Fruit fly (Drosophila melanogaster) whole organism, embryonic: Measurements from ENCODE around the gene Cdk5alpha.

Experiments
- C15 ChIP-seq: fragments of 200-800 bp; sonication (Bioruptor generic); IDR thresholded peaks from 3 replicates; pipeline ENCODE4 v1.3.6; 2022; ENCODE audit warnings: missing biosample characterization, missing genetic modification characterization
- CG12104 ChIP-seq: fragments of 200-800 bp; sonication (Bioruptor generic); optimal IDR thresholded peaks from 3 replicates; lab custom pipeline; 2016; ENCODE audit warnings: missing biosample characterization, missing genetic modification characterization
- CG13287 ChIP-seq: fragments of 200-800 bp; sonication (Bioruptor generic); IDR thresholded peaks from 2 replicates; pipeline ENCODE4 v1.3.6; 2022; ENCODE audit warnings: missing biosample characterization, missing genetic modification characterization; ENCODE audit not compliant: partially characterized antibody
- CG14965 ChIP-seq: fragments of 200-800 bp; sonication (Bioruptor generic); optimal IDR thresholded peaks from 2 replicates; lab custom pipeline; 2016; ENCODE audit warnings: missing biosample characterization, missing genetic modification characterization, borderline replicate concordance
- CG15514 ChIP-seq: fragments of 200-800 bp; sonication (Bioruptor generic); optimal IDR thresholded peaks from 3 replicates; lab custom pipeline; 2017; ENCODE audit warnings: missing biosample characterization, missing genetic modification characterization, mild to moderate bottlenecking, moderate library complexity, missing genetic modification reagents
- CG17829 ChIP-seq: fragments of 200-800 bp; optimal IDR thresholded peaks from 2 replicates; lab custom pipeline; 2019; ENCODE audit warnings: missing biosample characterization, mild to moderate bottlenecking, missing genetic modification characterization, moderate library complexity
- CG2199 ChIP-seq: fragments of 200-800 bp; sonication (Bioruptor generic); IDR thresholded peaks from 3 replicates; pipeline ENCODE4 v1.3.6; 2022; ENCODE audit warnings: missing biosample characterization, missing genetic modification characterization
- CG2202 ChIP-seq: fragments of 200-800 bp; sonication (Bioruptor generic); optimal IDR thresholded peaks from 2 replicates; lab custom pipeline; 2018; ENCODE audit warnings: missing biosample characterization, mild to moderate bottlenecking, missing genetic modification characterization
- CG33213 ChIP-seq: fragments of 200-800 bp; sonication (Bioruptor generic); optimal IDR thresholded peaks from 3 replicates; lab custom pipeline; 2016; ENCODE audit warnings: missing biosample characterization, missing genetic modification characterization
- CG34224 ChIP-seq: fragments of 200-800 bp; sonication (Bioruptor generic); IDR thresholded peaks from 3 replicates; pipeline ENCODE4 v1.3.6; 2022; ENCODE audit warnings: missing biosample characterization, missing genetic modification characterization; ENCODE audit not compliant: partially characterized antibody
- CG3847 ChIP-seq: fragments of 200-800 bp; sonication (Bioruptor generic); IDR thresholded peaks from 2 replicates; pipeline ENCODE4 v1.3.6; 2022; ENCODE audit warnings: missing biosample characterization, missing genetic modification characterization
- CG5180 ChIP-seq: fragments of 200-800 bp; sonication (Bioruptor generic); optimal IDR thresholded peaks from 3 replicates; lab custom pipeline; 2017; ENCODE audit warnings: missing biosample characterization, missing genetic modification characterization, mild to moderate bottlenecking, moderate library complexity, missing genetic modification reagents
- CG7271 ChIP-seq: fragments of 200-800 bp; sonication (Bioruptor generic); optimal IDR thresholded peaks from 2 replicates; lab custom pipeline; 2018; ENCODE audit warnings: missing biosample characterization, mild to moderate bottlenecking, missing genetic modification characterization, moderate library complexity
- CG7987 ChIP-seq: fragments of 200-800 bp; sonication (Bioruptor generic); optimal IDR thresholded peaks from 2 replicates; lab custom pipeline; 2018; ENCODE audit warnings: missing biosample characterization, mild to moderate bottlenecking, missing genetic modification characterization, moderate library complexity
- CG9215 ChIP-seq: fragments of 200-800 bp; sonication (Bioruptor generic); IDR thresholded peaks from 2 replicates; pipeline ENCODE4 v1.3.6; 2022; ENCODE audit warnings: missing biosample characterization, missing genetic modification characterization
- CTCF ChIP-seq: fragments of 200-800 bp; sonication (Bioruptor generic); optimal IDR thresholded peaks from 2 replicates; lab custom pipeline; 2017; ENCODE audit warnings: missing biosample characterization, mild to moderate bottlenecking, missing genetic modification characterization, moderate library complexity
- D19B ChIP-seq: fragments of 200-800 bp; sonication (Bioruptor generic); optimal IDR thresholded peaks from 2 replicates; lab custom pipeline; 2017; ENCODE audit warnings: missing biosample characterization, mild to moderate bottlenecking, missing genetic modification characterization
- Dbx ChIP-seq: fragments of 200-800 bp; sonication (Bioruptor generic); IDR thresholded peaks from 3 replicates; pipeline ENCODE4 v1.3.6; 2022; ENCODE audit warnings: missing biosample characterization, missing genetic modification characterization
- Dfd ChIP-seq, 2 experiments: fragments of >200 bp; optimal IDR thresholded peaks; 2 replicates each; lab custom pipeline; 2017; ENCODE audit warnings: missing biosample characterization in 2 of 2, missing genetic modification characterization in 2 of 2
- Dip3 ChIP-seq: fragments of 200-800 bp; sonication (Bioruptor generic); optimal IDR thresholded peaks from 3 replicates; lab custom pipeline; 2016; ENCODE audit warnings: missing biosample characterization, missing genetic modification characterization
- Eip74EF ChIP-seq, 2 experiments: fragments of 200-800 bp in 1 of 2; fragments of >200 bp in 1 of 2; sonication (Bioruptor generic) in 1 of 2; optimal IDR thresholded peaks; 2 replicates each; lab custom pipeline; 2017 to 2019; ENCODE audit warnings: missing biosample characterization in 2 of 2, missing genetic modification characterization in 2 of 2, mild to moderate bottlenecking in 1 of 2, moderate library complexity in 1 of 2
- Ets65A ChIP-seq: fragments of 200-800 bp; sonication (Bioruptor generic); peaks from one replicate; lab custom pipeline; 2016; ENCODE audit warnings: missing biosample characterization, missing genetic modification characterization
- Ets97D ChIP-seq: fragments of 200-800 bp; sonication (Bioruptor generic); optimal IDR thresholded peaks from 3 replicates; lab custom pipeline; 2016; ENCODE audit warnings: missing biosample characterization, missing genetic modification characterization
- HLH3B ChIP-seq: fragments of 200-800 bp; sonication (Bioruptor generic); IDR thresholded peaks from 2 replicates; pipeline ENCODE4 v1.3.6; 2022; ENCODE audit warnings: missing biosample characterization, missing genetic modification characterization
- HmgZ ChIP-seq: fragments of 200-800 bp; sonication (Bioruptor generic); optimal IDR thresholded peaks from 2 replicates; lab custom pipeline; 2018; ENCODE audit warnings: missing biosample characterization, mild to moderate bottlenecking, missing genetic modification characterization
- Jarid2 ChIP-seq: fragments of 200-800 bp; sonication (Bioruptor generic); optimal IDR thresholded peaks from 3 replicates; lab custom pipeline; 2017; ENCODE audit warnings: mild to moderate bottlenecking, missing biosample characterization, missing genetic modification reagents, missing genetic modification characterization
- NC2α ChIP-seq: fragments of 200-800 bp; sonication (Bioruptor generic); optimal IDR thresholded peaks from 2 replicates; lab custom pipeline; 2016; ENCODE audit warnings: missing biosample characterization, missing genetic modification characterization
- Nf-YA ChIP-seq: fragments of 200-800 bp; sonication (Bioruptor generic); IDR thresholded peaks from 2 replicates; pipeline ENCODE4 v1.3.6; 2022; ENCODE audit warnings: missing biosample characterization, missing genetic modification characterization
- Nf-YB ChIP-seq: fragments of 200-800 bp; sonication (Bioruptor generic); optimal IDR thresholded peaks from 3 replicates; lab custom pipeline; 2019; ENCODE audit warnings: missing biosample characterization, mild to moderate bottlenecking, missing genetic modification characterization, moderate library complexity
- Nf-YC ChIP-seq: fragments of 200-800 bp; optimal IDR thresholded peaks from 3 replicates; lab custom pipeline; 2019; ENCODE audit warnings: missing biosample characterization, mild to moderate bottlenecking, missing genetic modification characterization, moderate library complexity
- Rfx ChIP-seq: fragments of 200-800 bp; sonication (Bioruptor generic); IDR thresholded peaks from 2 replicates; pipeline ENCODE4 v1.3.6; 2022; ENCODE audit warnings: missing biosample characterization, missing genetic modification characterization
- Scr ChIP-seq: fragments of 200-800 bp; sonication (Bioruptor generic); IDR thresholded peaks from 2 replicates; pipeline ENCODE4 v1.3.6; 2022; ENCODE audit warnings: missing biosample characterization, missing genetic modification characterization; ENCODE audit not compliant: partially characterized antibody
- Ssrp ChIP-seq: fragments of 200-800 bp; sonication (Bioruptor generic); optimal IDR thresholded peaks from 2 replicates; lab custom pipeline; 2018; ENCODE audit warnings: missing biosample characterization, mild to moderate bottlenecking, missing genetic modification characterization, moderate library complexity
- bcd ChIP-seq: fragments of 200-800 bp; sonication (Bioruptor generic); optimal IDR thresholded peaks from 2 replicates; lab custom pipeline; 2017; ENCODE audit warnings: missing biosample characterization, mild to moderate bottlenecking, missing genetic modification characterization
- crp ChIP-seq, 2 experiments: fragments of 200-800 bp; sonication (Bioruptor generic); optimal IDR thresholded peaks; 2 replicates in 1 of 2; 3 replicates in 1 of 2; lab custom pipeline; 2017; ENCODE audit warnings: missing biosample characterization in 2 of 2, missing genetic modification characterization in 2 of 2, mild to moderate bottlenecking in 1 of 2, moderate library complexity in 1 of 2
- da ChIP-seq: fragments of 200-800 bp; sonication (Bioruptor generic); optimal IDR thresholded peaks from 2 replicates; lab custom pipeline; 2016; ENCODE audit warnings: missing biosample characterization, missing genetic modification characterization
- fd102C ChIP-seq: fragments of 200-800 bp; sonication (Bioruptor generic); optimal IDR thresholded peaks from 2 replicates; lab custom pipeline; 2018; ENCODE audit warnings: missing biosample characterization, mild to moderate bottlenecking, missing genetic modification characterization, moderate library complexity
- knrl ChIP-seq: fragments of 200-800 bp; sonication (Bioruptor generic); IDR thresholded peaks from 3 replicates; pipeline ENCODE4 v1.3.6; 2022; ENCODE audit warnings: missing biosample characterization, missing genetic modification characterization; ENCODE audit not compliant: partially characterized antibody
- maf-S ChIP-seq: fragments of 200-800 bp; sonication (Bioruptor generic); optimal IDR thresholded peaks from 2 replicates; lab custom pipeline; 2016; ENCODE audit warnings: missing biosample characterization, missing genetic modification characterization
- pnt ChIP-seq: fragments of 200-800 bp; sonication (Bioruptor generic); optimal IDR thresholded peaks from 3 replicates; lab custom pipeline; 2016; ENCODE audit warnings: missing biosample characterization, missing genetic modification characterization
- sd ChIP-seq: fragments of 200-800 bp; sonication (Bioruptor generic); optimal IDR thresholded peaks from 3 replicates; lab custom pipeline; 2018; ENCODE audit warnings: missing biosample characterization, mild to moderate bottlenecking, missing genetic modification characterization, moderate library complexity
- ssp ChIP-seq: fragments of 200-800 bp; sonication (Bioruptor generic); IDR thresholded peaks from 2 replicates; pipeline ENCODE4 v1.3.6; 2022; ENCODE audit warnings: missing biosample characterization, missing genetic modification characterization
- stwl ChIP-seq: fragments of 200-800 bp; sonication (Bioruptor generic); optimal IDR thresholded peaks from 3 replicates; lab custom pipeline; 2018; ENCODE audit warnings: missing biosample characterization, mild to moderate bottlenecking, missing genetic modification characterization, moderate library complexity
- unpg ChIP-seq: fragments of 200-800 bp; sonication (Bioruptor generic); optimal IDR thresholded peaks from 3 replicates; lab custom pipeline; 2018; ENCODE audit warnings: missing biosample characterization, mild to moderate bottlenecking, missing genetic modification characterization, moderate library complexity
- z ChIP-seq: fragments of 200-800 bp; sonication (Bioruptor generic); IDR thresholded peaks from 3 replicates; pipeline ENCODE4 v1.3.6; 2022; ENCODE audit warnings: missing biosample characterization, missing genetic modification characterization

Cdk5alpha gene

dm6 chr2L:10298306-10298705 lies 12.4 kb downstream of the Cdk5alpha start (continued):
- TF ChIP-seq CG17829 (tag; lab: Kevin White, UChicago) (peak; percentile 8), Dip3 (GFP tag; lab: Kevin White, UChicago) (no peak), Scr (GFP tag; lab: Robert Waterston, UW) (peak; percentile 44; the same call in 1 of the 2 replicates), stwl (peak; percentile 92), CG12104 (GFP tag; lab: Kevin White, UChicago) (no peak), HLH3B (GFP tag; lab: Robert Waterston, UW) (0 out of 2 replicates have a peak, but pooled peaks have one; percentile 15), Nf-YA (GFP tag; lab: Robert Waterston, UW) (no peak), CG13287 (GFP tag; lab: Robert Waterston, UW) (peak; percentile 64), Ets65A (GFP tag; lab: Kevin White, UChicago) (no peak), CG15514 (GFP tag; lab: Kevin White, UChicago) (peak; percentile 83), ssp (GFP tag; lab: Robert Waterston, UW) (no peak), CG34224 (GFP tag; lab: Robert Waterston, UW) (peak; percentile 57; the same call in 1 of the 3 replicates)

DNA sequence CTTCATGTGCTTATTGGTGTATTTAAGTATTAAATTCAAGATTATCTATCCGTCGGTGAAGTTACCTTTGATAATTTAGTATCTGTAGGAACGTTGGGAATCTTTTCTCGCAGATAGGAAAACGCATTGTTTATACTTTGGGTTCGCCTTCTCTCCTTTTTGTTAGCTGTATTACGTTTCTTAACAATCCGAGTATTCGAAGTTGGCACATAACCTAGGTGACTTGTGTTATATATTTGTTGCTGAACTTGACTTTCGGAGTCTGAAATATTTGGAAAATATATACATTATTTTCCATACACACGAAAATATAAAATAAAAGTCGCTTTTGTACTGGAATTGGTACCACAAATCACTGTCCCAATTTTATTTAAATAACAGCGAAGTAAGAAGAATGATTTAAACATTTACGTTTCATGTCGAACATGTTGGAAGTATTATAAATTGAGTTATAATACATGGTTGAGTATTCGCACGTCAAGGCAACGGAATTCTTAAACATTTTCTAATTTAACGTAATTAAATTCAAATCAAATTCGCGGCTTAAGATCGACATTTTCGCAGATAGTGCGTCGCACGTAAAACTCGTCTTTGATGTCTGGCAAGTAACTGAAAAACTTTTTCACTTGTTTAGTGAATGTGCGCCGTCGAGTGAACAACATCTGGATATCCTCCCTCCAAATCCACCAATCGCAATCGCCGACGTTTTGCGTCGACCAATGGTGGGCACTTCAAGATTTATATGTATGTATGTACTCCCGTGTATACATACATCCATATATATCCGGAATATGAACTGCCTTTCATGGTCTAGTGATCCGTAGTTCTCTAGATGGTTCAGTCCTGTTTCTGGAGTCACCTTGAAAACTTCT lies 15.7 kb downstream of the Cdk5alpha start, which contains the start of gene Hand:
TSS of gene Hand (minus strand) at position 588 of the 872 bp plus-strand sequence.
- peak; percentile 96 for TF ChIP-seq Nf-YC (tag; lab: Kevin White, UChicago)
- 0 out of 3 replicates have a peak, but pooled peaks have one; percentile 51 for TF ChIP-seq CG2199 (GFP tag; lab: Robert Waterston, UW)
- TF ChIP-seq Nf-YB (GFP tag; lab: Kevin White, UChicago) = peak; percentile 95
- peak; percentile 17 for TF ChIP-seq Jarid2 (GFP tag; lab: Kevin White, UChicago)
- no peak for TF ChIP-seq fd102C
- peak; percentile 41 for TF ChIP-seq CG5180 (GFP tag; lab: Kevin White, UChicago)

dm6 chr2L:10292066-10292560 lies 18.6 kb downstream of the Cdk5alpha start, which contains the start of gene Ufd4:
Gene Ufd4 (minus strand): TSS chr2L:10292365.
- TF ChIP-seq CG9215 (GFP tag; lab: Robert Waterston, UW) (no peak), NC2α (GFP tag; lab: Kevin White, UChicago) (no peak), Dbx (peak; percentile 68; the same call in 1 of the 3 replicates), da (GFP tag; lab: Kevin White, UChicago) (no peak), CG2202 (peak; percentile 0), Rfx (no peak; the same call in 1 of the 2 replicates), CG7271 (tag; lab: Kevin White, UChicago) (peak; percentile 45), crp (GFP tag; optimal IDR thresholded peaks at IDR 0.05; lab: Kevin White, UChicago) (no peak), HmgZ (tag; lab: Kevin White, UChicago) (peak; percentile 64), D19B (GFP tag; lab: Kevin White, UChicago) (no peak), pnt (peak; percentile 8), bcd (GFP tag; lab: Kevin White, UChicago) (no peak), CG14965 (GFP tag; lab: Kevin White, UChicago) (no peak), knrl (GFP tag; lab: Robert Waterston, UW) (no peak), CG3847 (GFP tag; lab: Robert Waterston, UW) (no peak), maf-S (GFP tag; lab: Kevin White, UChicago) (peak; percentile 54), unpg (no peak), C15 (GFP tag; lab: Robert Waterston, UW) (no peak), Eip74EF (GFP tag; optimal IDR thresholded peaks at IDR 0.05; lab: Kevin White, UChicago) (no peak), sd (tag; lab: Kevin White, UChicago) (no peak), CG7987 (peak; percentile 43), CTCF (no peak), Dfd (GFP tag; optimal IDR thresholded peaks at IDR 0.05; lab: Kevin White, UChicago) (no peak), CG33213 (GFP tag; lab: Kevin White, UChicago) (no peak), Ets97D (GFP tag; lab: Kevin White, UChicago) (peak; percentile 50), Ssrp (tag; lab: Kevin White, UChicago) (peak; percentile 68), z (no peak)
